Worm (Caenorhabditis elegans) whole organism, L2 larva: ENCODE results near the gene Y54G11A.2.

Source experiments
- C34F6.9 ChIP-seq: fragments of 150-350 bp; optimal IDR thresholded peaks from 2 replicates; lab custom pipeline; 2014; ENCODE audit warnings: missing biosample characterization, missing genetic modification characterization
- F13H6.1 ChIP-seq: sonication (generic microtip); optimal IDR thresholded peaks from 2 replicates; lab custom pipeline; 2016; ENCODE audit warnings: missing genetic modification characterization, missing compliant biosample characterization
- R02D3.7 ChIP-seq: fragments of 150-350 bp; optimal IDR thresholded peaks from 2 replicates; lab custom pipeline; 2014; ENCODE audit warnings: missing biosample characterization, missing genetic modification characterization
- Y55F3AM.14 ChIP-seq: fragments of 200-800 bp; sonication (Bioruptor generic); optimal IDR thresholded peaks from 2 replicates; lab custom pipeline; 2018; ENCODE audit warnings: mild to moderate bottlenecking, missing genetic modification characterization, missing compliant biosample characterization
- ZK546.5 ChIP-seq: sonication (generic microtip); optimal IDR thresholded peaks from 2 replicates; lab custom pipeline; 2017; ENCODE audit warnings: missing biosample characterization, missing genetic modification characterization
- alr-1 ChIP-seq: fragments of 150-350 bp; optimal IDR thresholded peaks from 2 replicates; lab custom pipeline; 2014; ENCODE audit warnings: missing biosample characterization, missing genetic modification characterization
- aly-2 ChIP-seq: fragments of 150-350 bp; optimal IDR thresholded peaks from 2 replicates; lab custom pipeline; 2014; ENCODE audit warnings: missing biosample characterization, missing genetic modification characterization
- ama-1 ChIP-seq: fragments of 150-350 bp; optimal IDR thresholded peaks from 2 replicates; lab custom pipeline; 2018; ENCODE audit warnings: inconsistent platforms
- blmp-1 ChIP-seq: sonication (generic microtip); optimal IDR thresholded peaks from 2 replicates; lab custom pipeline; 2017; ENCODE audit warnings: missing genetic modification characterization, mild to moderate bottlenecking, missing compliant biosample characterization, antibody characterized with exemption, moderate library complexity; ENCODE audit not compliant: insufficient read depth
- ceh-16 ChIP-seq: fragments of 150-350 bp; optimal IDR thresholded peaks from 2 replicates; lab custom pipeline; 2014; ENCODE audit warnings: missing biosample characterization, missing genetic modification characterization
- ceh-82 ChIP-seq: fragments of 150-350 bp; optimal IDR thresholded peaks from 2 replicates; lab custom pipeline; 2014; ENCODE audit warnings: missing biosample characterization, missing genetic modification characterization
- crh-2 ChIP-seq: sonication (generic microtip); optimal IDR thresholded peaks from 2 replicates; lab custom pipeline; 2017; ENCODE audit warnings: missing biosample characterization, missing genetic modification characterization
- dmd-4 ChIP-seq: sonication (generic microtip); optimal IDR thresholded peaks from 2 replicates; lab custom pipeline; 2017; ENCODE audit warnings: missing biosample characterization, missing genetic modification characterization
- egl-27 ChIP-seq: sonication (generic microtip); optimal IDR thresholded peaks from 3 replicates; lab custom pipeline; 2017; ENCODE audit warnings: missing biosample characterization, missing genetic modification reagents, missing genetic modification characterization
- elt-1 ChIP-seq: fragments of 150-350 bp; optimal IDR thresholded peaks from 2 replicates; lab custom pipeline; 2014; ENCODE audit warnings: missing biosample characterization, missing genetic modification characterization
- elt-3 ChIP-seq: sonication (generic microtip); optimal IDR thresholded peaks from 2 replicates; lab custom pipeline; 2017; ENCODE audit warnings: missing biosample characterization, missing genetic modification characterization
- fos-1 ChIP-seq: fragments of 150-350 bp; optimal IDR thresholded peaks from 2 replicates; lab custom pipeline; 2014; ENCODE audit warnings: missing biosample characterization, missing genetic modification characterization
- gmeb-1 ChIP-seq: fragments of 150-350 bp; optimal IDR thresholded peaks from 2 replicates; lab custom pipeline; 2014; ENCODE audit warnings: missing biosample characterization, missing genetic modification characterization
- lin-11 ChIP-seq: fragments of 150-350 bp; sonication (generic microtip); optimal IDR thresholded peaks from 2 replicates; lab custom pipeline; 2014; ENCODE audit warnings: missing biosample characterization, missing genetic modification characterization, inconsistent platforms, mixed read lengths
- lin-13 ChIP-seq: fragments of 150-350 bp; optimal IDR thresholded peaks from 2 replicates; lab custom pipeline; 2014; ENCODE audit warnings: missing biosample characterization, missing genetic modification reagents, missing genetic modification characterization
- lin-39 ChIP-seq: fragments of 150-350 bp; optimal IDR thresholded peaks from 2 replicates; lab custom pipeline; 2014; ENCODE audit warnings: missing biosample characterization, missing genetic modification reagents, missing genetic modification characterization
- lsy-2 ChIP-seq, 2 experiments: fragments of 150-350 bp in 1 of 2; sonication (generic microtip) in 1 of 2; optimal IDR thresholded peaks; 2 replicates each; lab custom pipeline; 2014 to 2017; ENCODE audit warnings: missing biosample characterization in 2 of 2, missing genetic modification characterization in 2 of 2
- mab-5 ChIP-seq: fragments of 150-350 bp; optimal IDR thresholded peaks from 2 replicates; lab custom pipeline; 2014; ENCODE audit warnings: missing biosample characterization, missing genetic modification characterization
- mbf-1 ChIP-seq: sonication (generic microtip); optimal IDR thresholded peaks from 2 replicates; lab custom pipeline; 2017; ENCODE audit warnings: missing biosample characterization, missing genetic modification characterization
- mdl-1 ChIP-seq, 2 experiments: fragments of 150-350 bp in 1 of 2; sonication (generic microtip) in 1 of 2; optimal IDR thresholded peaks; 2 replicates each; lab custom pipeline; 2017; ENCODE audit warnings: missing biosample characterization in 2 of 2, missing genetic modification characterization in 2 of 2
- nhr-10 ChIP-seq: sonication (generic microtip); optimal IDR thresholded peaks from 2 replicates; lab custom pipeline; 2017; ENCODE audit warnings: missing biosample characterization, missing genetic modification characterization
- nhr-11 ChIP-seq: fragments of 150-350 bp; optimal IDR thresholded peaks from 2 replicates; lab custom pipeline; 2014; ENCODE audit warnings: missing biosample characterization, missing genetic modification characterization
- nhr-12 ChIP-seq: fragments of 150-350 bp; optimal IDR thresholded peaks from 2 replicates; lab custom pipeline; 2014; ENCODE audit warnings: missing biosample characterization, missing genetic modification characterization
- nhr-129 ChIP-seq: fragments of 150-350 bp; optimal IDR thresholded peaks from 2 replicates; lab custom pipeline; 2014; ENCODE audit warnings: missing biosample characterization, missing genetic modification characterization
- nhr-21 ChIP-seq: fragments of 150-350 bp; optimal IDR thresholded peaks from 2 replicates; lab custom pipeline; 2014; ENCODE audit warnings: missing biosample characterization, missing genetic modification characterization
- nhr-23 ChIP-seq: fragments of 150-350 bp; optimal IDR thresholded peaks from 2 replicates; lab custom pipeline; 2014; ENCODE audit warnings: missing biosample characterization, missing genetic modification reagents, missing genetic modification characterization
- nhr-237 ChIP-seq: fragments of 150-350 bp; optimal IDR thresholded peaks from 2 replicates; lab custom pipeline; 2014; ENCODE audit warnings: missing biosample characterization, missing genetic modification characterization
- nhr-25 ChIP-seq: fragments of 150-350 bp; sonication (generic microtip); optimal IDR thresholded peaks from 3 replicates; lab custom pipeline; 2014; ENCODE audit warnings: missing biosample characterization, missing genetic modification characterization
- nhr-6 ChIP-seq: fragments of 150-350 bp; optimal IDR thresholded peaks from 2 replicates; lab custom pipeline; 2014; ENCODE audit warnings: missing biosample characterization, missing genetic modification characterization
- nhr-77 ChIP-seq: fragments of 150-350 bp; optimal IDR thresholded peaks from 2 replicates; lab custom pipeline; 2014; ENCODE audit warnings: missing biosample characterization, missing genetic modification characterization
- peb-1 ChIP-seq: fragments of 150-350 bp; optimal IDR thresholded peaks from 2 replicates; lab custom pipeline; 2014; ENCODE audit warnings: missing biosample characterization, missing genetic modification characterization
- sem-4 ChIP-seq: fragments of 150-350 bp; optimal IDR thresholded peaks from 2 replicates; lab custom pipeline; 2014; ENCODE audit warnings: missing biosample characterization, missing genetic modification reagents, missing genetic modification characterization
- skn-1 ChIP-seq: sonication (generic microtip); optimal IDR thresholded peaks from 2 replicates; lab custom pipeline; 2017; ENCODE audit warnings: missing biosample characterization, missing genetic modification characterization
- sma-3 ChIP-seq: sonication (generic microtip); optimal IDR thresholded peaks from 2 replicates; lab custom pipeline; 2016; ENCODE audit warnings: missing genetic modification reagents, missing genetic modification characterization, missing compliant biosample characterization
- sma-9 ChIP-seq, 2 experiments: fragments of 150-350 bp in 1 of 2; sonication (generic microtip) in 1 of 2; optimal IDR thresholded peaks; 2 replicates each; lab custom pipeline; 2014 to 2016; ENCODE audit warnings: missing genetic modification characterization in 2 of 2, mild to moderate bottlenecking in 1 of 2, missing biosample characterization in 1 of 2, missing compliant biosample characterization in 1 of 2, missing genetic modification reagents in 1 of 2, moderate library complexity in 1 of 2
- snpc-4 ChIP-seq: fragments of 150-350 bp; optimal IDR thresholded peaks from 2 replicates; lab custom pipeline; 2014; ENCODE audit warnings: missing biosample characterization, missing genetic modification characterization
- unc-39 ChIP-seq: fragments of 150-350 bp; optimal IDR thresholded peaks from 2 replicates; lab custom pipeline; 2014; ENCODE audit warnings: missing biosample characterization, missing genetic modification characterization
- unc-55 ChIP-seq: fragments of 150-350 bp; sonication (generic microtip); optimal IDR thresholded peaks from 3 replicates; lab custom pipeline; 2014; ENCODE audit warnings: missing biosample characterization, missing genetic modification reagents, missing genetic modification characterization
- unc-62 ChIP-seq: fragments of 150-350 bp; optimal IDR thresholded peaks from 2 replicates; lab custom pipeline; 2014; ENCODE audit warnings: missing biosample characterization, missing genetic modification reagents, missing genetic modification characterization
- zag-1 ChIP-seq: fragments of 150-350 bp; optimal IDR thresholded peaks from 2 replicates; lab custom pipeline; 2014; ENCODE audit warnings: missing biosample characterization, missing genetic modification characterization
- ztf-1 ChIP-seq: fragments of 200-800 bp; sonication (Bioruptor generic); conservative IDR thresholded peaks from 2 replicates; pipeline ENCODE4 v1.3.6; 2022; ENCODE audit warnings: missing genetic modification characterization, missing compliant biosample characterization
- ztf-11 ChIP-seq: sonication (generic microtip); optimal IDR thresholded peaks from 2 replicates; lab custom pipeline; 2017; ENCODE audit warnings: missing biosample characterization, missing genetic modification characterization
- ztf-4 ChIP-seq: fragments of 150-350 bp; optimal IDR thresholded peaks from 2 replicates; lab custom pipeline; 2014; ENCODE audit warnings: missing biosample characterization, missing genetic modification characterization

Gene Y54G11A.2

DNA sequence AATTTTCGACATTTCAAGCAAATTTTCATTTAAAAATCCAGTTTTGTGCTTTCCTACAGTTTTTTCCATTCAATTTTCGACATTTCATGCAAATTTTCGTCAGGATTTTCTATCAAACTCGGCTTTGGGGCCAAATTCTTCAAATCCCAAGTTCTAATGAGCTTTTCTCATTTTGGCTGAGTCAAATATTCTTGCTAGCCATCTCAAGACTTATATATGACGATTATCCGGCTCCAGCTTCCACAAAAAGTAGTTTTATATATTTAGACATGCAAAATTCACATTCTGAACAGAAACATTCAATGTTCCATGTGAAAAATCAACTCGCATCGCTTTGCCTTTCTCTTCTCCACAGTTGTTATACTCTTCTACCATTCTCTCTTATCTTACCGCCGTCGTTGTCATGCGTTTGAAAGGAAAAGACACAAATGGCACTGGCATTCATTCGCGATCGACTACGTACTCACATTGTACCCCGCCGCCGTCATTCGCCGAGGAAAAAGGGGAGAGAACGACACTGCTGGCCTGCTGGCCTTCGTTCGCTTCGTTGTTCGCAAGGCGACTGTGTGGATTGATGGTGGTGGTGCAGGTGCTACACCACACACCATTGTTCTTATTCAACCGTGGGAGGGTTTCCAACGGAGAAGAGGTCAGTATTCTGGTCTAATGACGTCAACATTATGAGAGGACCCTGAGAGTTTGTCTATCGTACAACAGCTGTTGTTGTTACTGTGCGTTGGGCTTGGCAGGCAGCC is 4.2 kb upstream of the Y54G11A.2 start:
- no peak for TF ChIP-seq nhr-237
- TF ChIP-seq ceh-82 (tag; lab: Kevin White, UChicago), result no peak
- TF ChIP-seq ztf-1, result no peak
- no peak for TF ChIP-seq lin-39
- peak; percentile 51 for TF ChIP-seq nhr-129 (tag; lab: Kevin White, UChicago)
- TF ChIP-seq R02D3.7 (tag; lab: Kevin White, UChicago), result no peak
- no peak for TF ChIP-seq nhr-6 (tag; lab: Kevin White, UChicago)
- TF ChIP-seq unc-55 (GFP tag; lab: Kevin White, UChicago), result no peak
- TF ChIP-seq nhr-21 (tag; lab: Kevin White, UChicago), result no peak
- no peak for TF ChIP-seq mbf-1 (tag; lab: Kevin White, UChicago)
- no peak for TF ChIP-seq snpc-4 (tag; lab: Kevin White, UChicago)
- TF ChIP-seq peb-1, result no peak
- peak; percentile 60 for TF ChIP-seq sma-3
- peak; percentile 66 for TF ChIP-seq fos-1
- no peak for TF ChIP-seq elt-1 (tag; lab: Kevin White, UChicago)
- TF ChIP-seq dmd-4 (tag; lab: Kevin White, UChicago), result no peak
- no peak for TF ChIP-seq nhr-10
- TF ChIP-seq alr-1 (tag; lab: Kevin White, UChicago), result no peak
- no peak for TF ChIP-seq ceh-16 (tag; lab: Kevin White, UChicago)
- TF ChIP-seq ZK546.5 (tag; lab: Kevin White, UChicago), result no peak
- peak; percentile 86 for TF ChIP-seq nhr-25 (tag; lab: Kevin White, UChicago)
- no peak for TF ChIP-seq Y55F3AM.14
- TF ChIP-seq ztf-4 (tag; lab: Kevin White, UChicago), result no peak
- peak; percentile 12 for TF ChIP-seq F13H6.1 (tag; lab: Kevin White, UChicago)
- no peak for TF ChIP-seq egl-27 (tag; lab: Kevin White, UChicago)
- no peak for TF ChIP-seq nhr-23
- no peak for TF ChIP-seq ama-1 (lab: Kevin White, UChicago)
- TF ChIP-seq C34F6.9, result no peak
- TF ChIP-seq mab-5 (tag; lab: Kevin White, UChicago), result no peak
- peak; percentile 36 for TF ChIP-seq gmeb-1 (tag; lab: Kevin White, UChicago)
- TF ChIP-seq crh-2, result peak; percentile 9
- TF ChIP-seq nhr-77 (tag; lab: Kevin White, UChicago), result no peak
- TF ChIP-seq nhr-11 (tag; lab: Kevin White, UChicago), result no peak
- TF ChIP-seq lin-11 (tag; lab: Kevin White, UChicago), result no peak
- TF ChIP-seq zag-1 (tag; lab: Kevin White, UChicago), result no peak
- no peak for TF ChIP-seq ztf-11 (tag; lab: Kevin White, UChicago)
- TF ChIP-seq skn-1, result no peak
- no peak for TF ChIP-seq sem-4 (tag; lab: Kevin White, UChicago)
- TF ChIP-seq blmp-1 (tag; lab: Kevin White, UChicago), result peak; percentile 35
- TF ChIP-seq sma-9 (GFP tag; optimal IDR thresholded peaks at IDR 0.05; lab: Kevin White, UChicago), result no peak
- TF ChIP-seq sma-9 (tag; optimal IDR thresholded peaks at IDR 0.05; lab: Kevin White, UChicago), result no peak
- TF ChIP-seq lsy-2 (tag; optimal IDR thresholded peaks at IDR 0.05; lab: Kevin White, UChicago), result no peak
- TF ChIP-seq unc-62 (GFP tag; lab: Kevin White, UChicago), result no peak
- TF ChIP-seq nhr-12 (tag; lab: Kevin White, UChicago), result no peak
- TF ChIP-seq lin-13, result no peak
- TF ChIP-seq aly-2 (tag; lab: Kevin White, UChicago), result no peak
- TF ChIP-seq elt-3 (tag; lab: Kevin White, UChicago), result no peak
- TF ChIP-seq mdl-1 (tag; optimal IDR thresholded peaks at IDR 0.05; lab: Kevin White, UChicago), result no peak
- TF ChIP-seq unc-39 (tag; lab: Kevin White, UChicago), result no peak
